Fruit fly (Drosophila melanogaster) whole organism, adult: ENCODE measurements around the gene Non2.
A peak's percentile ranks its signal among the peaks of the same experiment; 100 is the strongest.

Source experiments
- CG11617 ChIP-seq: fragments of 200-800 bp; sonication (Bioruptor generic); optimal IDR thresholded peaks from 2 replicates; lab custom pipeline; 2017; ENCODE audit warnings: mild to moderate bottlenecking, missing biosample characterization, missing genetic modification reagents, missing genetic modification characterization
- CG12768 ChIP-seq: fragments of 200-800 bp; sonication (Bioruptor generic); optimal IDR thresholded peaks from 2 replicates; lab custom pipeline; 2017; ENCODE audit warnings: missing biosample characterization, missing genetic modification characterization, mild to moderate bottlenecking, moderate library complexity, missing genetic modification reagents
- CG14711 ChIP-seq: fragments of 200-800 bp; sonication (Bioruptor generic); optimal IDR thresholded peaks from 2 replicates; lab custom pipeline; 2018; ENCODE audit warnings: missing biosample characterization, mild to moderate bottlenecking, missing genetic modification characterization, moderate library complexity
- CG1620 ChIP-seq: fragments of 200-800 bp; sonication (Bioruptor generic); optimal IDR thresholded peaks from 2 replicates; lab custom pipeline; 2016; ENCODE audit warnings: missing biosample characterization, missing genetic modification characterization
- CG33017 ChIP-seq: fragments of 200-800 bp; sonication (Bioruptor generic); optimal IDR thresholded peaks from 2 replicates; lab custom pipeline; 2018; ENCODE audit warnings: missing biosample characterization, mild to moderate bottlenecking, missing genetic modification characterization, moderate library complexity
- CG5204 ChIP-seq: fragments of 200-800 bp; sonication (Bioruptor generic); optimal IDR thresholded peaks from 2 replicates; lab custom pipeline; 2016; ENCODE audit warnings: missing biosample characterization, missing genetic modification characterization
- CG7045 ChIP-seq: fragments of 200-800 bp; sonication (Bioruptor generic); optimal IDR thresholded peaks from 2 replicates; lab custom pipeline; 2017; ENCODE audit warnings: missing biosample characterization, mild to moderate bottlenecking, missing genetic modification characterization
- CG7101 ChIP-seq: fragments of 200-800 bp; sonication (Bioruptor generic); optimal IDR thresholded peaks from 2 replicates; lab custom pipeline; 2018; ENCODE audit warnings: missing biosample characterization, mild to moderate bottlenecking, missing genetic modification characterization, moderate library complexity
- Clk ChIP-seq: fragments of 200-800 bp; sonication (Bioruptor generic); optimal IDR thresholded peaks from 2 replicates; lab custom pipeline; 2017; ENCODE audit warnings: missing biosample characterization, missing genetic modification characterization
- Crg-1 ChIP-seq: fragments of 200-800 bp; sonication (Bioruptor generic); optimal IDR thresholded peaks from 2 replicates; lab custom pipeline; 2016; ENCODE audit warnings: missing biosample characterization, missing genetic modification characterization
- Hr96 ChIP-seq: fragments of 200-800 bp; sonication (Bioruptor generic); optimal IDR thresholded peaks from 2 replicates; lab custom pipeline; 2016; ENCODE audit warnings: missing biosample characterization, missing genetic modification characterization
- Mnt ChIP-seq: fragments of 200-800 bp; sonication (Bioruptor generic); optimal IDR thresholded peaks from 2 replicates; lab custom pipeline; 2016; ENCODE audit warnings: missing biosample characterization, mild to moderate bottlenecking, missing genetic modification characterization
- bab1 ChIP-seq: fragments of 200-800 bp; sonication (Bioruptor generic); optimal IDR thresholded peaks from 3 replicates; lab custom pipeline; 2019; ENCODE audit warnings: missing biosample characterization, mild to moderate bottlenecking, missing genetic modification characterization, moderate library complexity
- cic ChIP-seq: fragments of 200-800 bp; sonication (Bioruptor generic); optimal IDR thresholded peaks from 2 replicates; lab custom pipeline; 2017; ENCODE audit warnings: missing biosample characterization, mild to moderate bottlenecking, missing genetic modification characterization, moderate library complexity
- cnc ChIP-seq, 2 experiments: fragments of >200 bp; optimal IDR thresholded peaks; 2 replicates each; lab custom pipeline; 2017
- kay ChIP-seq: fragments of 200-800 bp; sonication (Bioruptor generic); peaks from one replicate; lab custom pipeline; 2016; ENCODE audit warnings: missing biosample characterization, missing genetic modification characterization, borderline replicate concordance
- ovo ChIP-seq: fragments of 200-800 bp; sonication (Bioruptor generic); optimal IDR thresholded peaks from 2 replicates; lab custom pipeline; 2016; ENCODE audit warnings: missing biosample characterization, missing genetic modification characterization
- pad ChIP-seq: fragments of 200-800 bp; sonication (Bioruptor generic); optimal IDR thresholded peaks from 3 replicates; lab custom pipeline; 2017; ENCODE audit warnings: missing biosample characterization, missing genetic modification characterization, mild to moderate bottlenecking, moderate library complexity, missing genetic modification reagents
- tj ChIP-seq: fragments of 200-800 bp; sonication (Bioruptor generic); optimal IDR thresholded peaks from 3 replicates; lab custom pipeline; 2017; ENCODE audit warnings: missing biosample characterization, mild to moderate bottlenecking, missing genetic modification characterization, moderate library complexity
- toe ChIP-seq: fragments of 200-800 bp; sonication (Bioruptor generic); optimal IDR thresholded peaks from 2 replicates; lab custom pipeline; 2016; ENCODE audit warnings: missing biosample characterization, missing genetic modification characterization

The Non2 gene

DNA sequence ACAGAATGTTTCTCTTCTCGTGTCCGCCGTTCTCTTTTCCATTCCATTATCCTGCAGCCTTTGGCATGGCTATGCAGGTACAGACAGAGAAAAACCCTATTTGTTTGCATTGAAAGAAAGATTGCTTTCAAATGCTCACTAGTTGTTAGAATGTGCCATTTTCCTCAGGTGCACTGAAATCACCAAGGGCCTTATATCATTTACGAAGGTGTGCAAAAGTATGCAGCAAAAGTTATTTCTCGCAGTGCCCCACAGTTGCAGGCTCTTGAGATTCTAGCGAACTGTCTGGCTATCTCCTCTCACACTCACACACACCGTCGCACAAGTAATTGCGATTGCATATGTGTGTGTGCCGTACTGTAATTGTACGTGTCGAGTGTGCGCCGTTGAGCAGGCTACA, 33.5 kb downstream of the Non2 start:
- TF ChIP-seq Hr96 (GFP tag; lab: Kevin White, UChicago) (peak; percentile 35), tj (GFP tag; lab: Kevin White, UChicago) (no peak), Crg-1 (GFP tag; lab: Kevin White, UChicago) (no peak), CG7101 (tag; lab: Kevin White, UChicago) (peak; percentile 20), toe (GFP tag; lab: Kevin White, UChicago) (peak; percentile 40), CG7045 (peak; percentile 60), CG5204 (GFP tag; lab: Kevin White, UChicago) (peak; percentile 63), Clk (GFP tag; lab: Kevin White, UChicago) (peak; percentile 36), CG12768 (GFP tag; lab: Kevin White, UChicago) (peak; percentile 33), CG14711 (tag; lab: Kevin White, UChicago) (peak; percentile 27), CG1620 (GFP tag; lab: Kevin White, UChicago) (no peak), ovo (GFP tag; lab: Kevin White, UChicago) (no peak), CG33017 (tag; lab: Kevin White, UChicago) (peak; percentile 56)

DNA sequence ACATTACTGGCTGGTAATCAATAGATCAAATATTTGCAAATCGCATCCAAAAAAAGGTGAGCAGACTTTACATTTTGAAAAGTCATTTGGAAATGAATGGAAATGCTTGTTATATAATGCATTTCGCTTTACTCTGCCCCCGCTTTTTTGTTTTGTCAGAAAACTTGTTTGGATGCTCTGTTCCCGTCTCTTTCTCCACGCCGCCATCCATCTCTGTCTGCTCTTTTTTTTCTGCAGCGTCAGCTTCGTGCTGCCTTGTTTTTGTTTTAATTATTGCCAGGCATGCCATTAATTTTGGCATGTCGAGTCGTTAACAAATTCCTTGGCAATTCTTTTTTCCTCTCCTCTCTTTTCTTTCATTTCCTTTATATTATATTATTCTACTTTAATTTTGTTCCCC, 34.6 kb downstream of the Non2 start:
- TF ChIP-seq Mnt (GFP tag; lab: Kevin White, UChicago) (no peak), tj (GFP tag; lab: Kevin White, UChicago) (peak; percentile 55)

DNA sequence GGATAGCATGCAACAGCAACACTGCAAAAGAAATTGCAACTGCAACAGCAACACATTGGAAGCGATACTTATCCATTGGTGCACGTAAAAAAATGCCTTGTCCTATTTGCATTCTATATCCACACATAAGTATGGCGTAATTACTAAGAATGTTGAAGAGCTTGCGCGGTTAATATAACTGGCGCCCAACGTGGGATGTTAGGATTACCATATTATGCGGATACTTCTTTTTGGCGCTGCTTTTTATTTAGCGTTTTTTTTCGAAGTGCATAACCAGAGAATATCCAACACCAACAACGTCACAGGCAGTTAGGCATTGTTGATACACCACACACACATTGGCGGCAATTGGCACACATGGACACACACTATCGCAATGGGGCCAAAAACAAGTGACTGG, 35.3 kb downstream of the Non2 start:
- TF ChIP-seq cic (GFP tag; lab: Kevin White, UChicago) (no peak), CG7101 (tag; lab: Kevin White, UChicago) (no peak), pad (GFP tag; lab: Kevin White, UChicago) (no peak), CG5204 (GFP tag; lab: Kevin White, UChicago) (no peak), CG12768 (GFP tag; lab: Kevin White, UChicago) (no peak), cnc (optimal IDR thresholded peaks at IDR 0.05; lab: Kevin White, UChicago) (no peak), Mnt (GFP tag; lab: Kevin White, UChicago) (no peak), CG7045 (no peak), CG1620 (GFP tag; lab: Kevin White, UChicago) (no peak)

dm6 chr3L:2805137-2805955, 38.5 kb downstream of the Non2 start:
- no peak for TF ChIP-seq bab1 (GFP tag; lab: Kevin White, UChicago)
- TF ChIP-seq CG14711 (tag; lab: Kevin White, UChicago), result no peak
- TF ChIP-seq kay (GFP tag; lab: Kevin White, UChicago), result peak; percentile 85
- TF ChIP-seq CG7045, result peak; percentile 13
- peak; percentile 96 for TF ChIP-seq tj (GFP tag; lab: Kevin White, UChicago)
- peak; percentile 33 for TF ChIP-seq toe (GFP tag; lab: Kevin White, UChicago)
- TF ChIP-seq pad (GFP tag; lab: Kevin White, UChicago), result peak; percentile 30
- peak; percentile 8 for TF ChIP-seq Hr96 (GFP tag; lab: Kevin White, UChicago)
- TF ChIP-seq CG7101 (tag; lab: Kevin White, UChicago), result no peak
- TF ChIP-seq Mnt (GFP tag; lab: Kevin White, UChicago), result peak; percentile 1
- TF ChIP-seq CG11617 (GFP tag; lab: Kevin White, UChicago), result peak; percentile 63
- TF ChIP-seq cic (GFP tag; lab: Kevin White, UChicago), result peak; percentile 71
- peak; percentile 27 for TF ChIP-seq ovo (GFP tag; lab: Kevin White, UChicago)

dm6 chr3L:2805956-2806527, 39.2 kb downstream of the Non2 start:
- no peak for TF ChIP-seq Clk (GFP tag; lab: Kevin White, UChicago)
- TF ChIP-seq bab1 (GFP tag; lab: Kevin White, UChicago), result peak; percentile 41

DNA sequence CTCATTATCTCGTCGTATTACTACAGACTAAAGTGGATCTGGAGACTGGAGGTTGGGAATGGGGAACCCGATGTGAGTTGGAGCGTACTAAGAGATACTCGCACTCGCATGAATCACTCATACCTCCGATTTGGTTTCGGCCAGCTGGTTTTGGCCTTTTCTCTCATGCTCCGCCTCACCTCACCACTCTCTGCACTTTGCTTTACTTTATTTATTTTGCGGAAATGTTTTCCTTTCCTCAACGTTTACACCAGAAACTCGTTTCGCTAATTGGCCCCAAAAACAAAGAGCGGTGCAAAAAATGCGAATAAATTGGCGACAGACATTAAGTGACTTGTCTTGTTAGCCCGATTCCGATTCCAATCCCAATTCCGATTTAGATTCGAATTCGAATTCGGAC, 40.6 kb downstream of the Non2 start:
- no peak for TF ChIP-seq CG12768 (GFP tag; lab: Kevin White, UChicago)

dm6 chr3L:2808278-2808892, 41.6 kb downstream of the Non2 start:
- TF ChIP-seq CG1620 (GFP tag; lab: Kevin White, UChicago), result no peak
